Worm (Caenorhabditis elegans) whole organism, L4 larva: ENCODE data around the gene W06A7.4.

Experiments
- D1046.2 ChIP-seq: fragments of 200-800 bp; sonication (Bioruptor generic); IDR thresholded peaks from 2 replicates; pipeline ENCODE4 v1.3.6; 2022; ENCODE audit warnings: missing genetic modification characterization, missing compliant biosample characterization
- F26F4.8 ChIP-seq: fragments of 200-800 bp; sonication (Bioruptor generic); conservative IDR thresholded peaks from 2 replicates; pipeline ENCODE4 v1.3.6; 2022; ENCODE audit warnings: missing genetic modification characterization, missing compliant biosample characterization
- F44E2.7 ChIP-seq: fragments of 200-800 bp; sonication (Bioruptor generic); IDR thresholded peaks from 2 replicates; pipeline ENCODE4 v2.1.2; 2022; ENCODE audit warnings: missing genetic modification characterization, missing compliant biosample characterization
- T20F7.1 ChIP-seq: fragments of 200-800 bp; sonication (Bioruptor generic); optimal IDR thresholded peaks from 2 replicates; lab custom pipeline; 2018; ENCODE audit warnings: mild to moderate bottlenecking, missing genetic modification characterization, missing compliant biosample characterization
- T26A8.4 ChIP-seq: fragments of 200-800 bp; sonication (Bioruptor generic); IDR thresholded peaks from 2 replicates; pipeline ENCODE4 v1.3.6; 2022; ENCODE audit warnings: missing genetic modification characterization, missing compliant biosample characterization
- Y105C5A.15 ChIP-seq: fragments of 200-800 bp; sonication (Bioruptor generic); IDR thresholded peaks from 2 replicates; pipeline ENCODE4 v1.3.6; 2022; ENCODE audit warnings: missing genetic modification characterization, missing compliant biosample characterization
- Y5F2A.4 ChIP-seq: fragments of 200-800 bp; sonication (Bioruptor generic); optimal IDR thresholded peaks from 2 replicates; lab custom pipeline; 2018; ENCODE audit warnings: mild to moderate bottlenecking, missing genetic modification characterization, missing compliant biosample characterization
- Y75B8A.6 ChIP-seq: fragments of 200-800 bp; sonication (Bioruptor generic); IDR thresholded peaks from 2 replicates; pipeline ENCODE4 v1.3.6; 2022; ENCODE audit warnings: missing genetic modification reagents, missing genetic modification characterization, missing compliant biosample characterization
- attf-4 ChIP-seq: sonication (generic microtip); optimal IDR thresholded peaks from 3 replicates; lab custom pipeline; 2017; ENCODE audit warnings: missing biosample characterization, missing genetic modification characterization
- ceh-20 ChIP-seq: fragments of 200-800 bp; sonication (Bioruptor generic); IDR thresholded peaks from 2 replicates; pipeline ENCODE4 v1.3.6; 2022; ENCODE audit warnings: missing genetic modification reagents, missing genetic modification characterization, missing compliant biosample characterization
- ceh-32 ChIP-seq: sonication (generic microtip); optimal IDR thresholded peaks from 2 replicates; lab custom pipeline; 2016; ENCODE audit warnings: mild to moderate bottlenecking, missing genetic modification characterization, missing compliant biosample characterization; ENCODE audit not compliant: poor library complexity
- ceh-44 ChIP-seq: fragments of 200-800 bp; sonication (Bioruptor generic); IDR thresholded peaks from 2 replicates; pipeline ENCODE4 v1.3.6; 2022; ENCODE audit warnings: missing genetic modification reagents, missing genetic modification characterization, missing compliant biosample characterization
- ceh-62 ChIP-seq: sonication (generic microtip); optimal IDR thresholded peaks from 2 replicates; lab custom pipeline; 2017; ENCODE audit warnings: missing biosample characterization, missing genetic modification characterization
- ctbp-1 ChIP-seq: fragments of 200-800 bp; sonication (Bioruptor generic); IDR thresholded peaks from 2 replicates; pipeline ENCODE4 v1.3.6; 2022; ENCODE audit warnings: missing genetic modification reagents, missing genetic modification characterization, missing compliant biosample characterization
- daf-16 ChIP-seq, 3 experiments: sonication (generic microtip); optimal IDR thresholded peaks; 2 replicates each; lab custom pipeline; 2016 to 2017; ENCODE audit warnings: missing genetic modification characterization in 3 of 3, missing genetic modification reagents in 3 of 3, mild to moderate bottlenecking in 2 of 3, missing compliant biosample characterization in 2 of 3, missing biosample characterization in 1 of 3, moderate library complexity in 1 of 3
- fkh-10 ChIP-seq: fragments of 150-350 bp; optimal IDR thresholded peaks from 2 replicates; lab custom pipeline; 2014; ENCODE audit warnings: missing biosample characterization, missing genetic modification reagents, missing genetic modification characterization
- fos-1 ChIP-seq: fragments of 150-350 bp; optimal IDR thresholded peaks from 2 replicates; lab custom pipeline; 2014; ENCODE audit warnings: missing biosample characterization, missing genetic modification characterization
- hlh-11 ChIP-seq: fragments of 200-800 bp; sonication (Bioruptor generic); optimal IDR thresholded peaks from 2 replicates; lab custom pipeline; 2018; ENCODE audit warnings: mild to moderate bottlenecking, missing genetic modification characterization, missing compliant biosample characterization
- hlh-30 ChIP-seq: sonication (generic microtip); optimal IDR thresholded peaks from 2 replicates; lab custom pipeline; 2017; ENCODE audit warnings: antibody characterized with exemption, mild to moderate bottlenecking, missing genetic modification characterization, missing compliant biosample characterization; ENCODE audit not compliant: insufficient read depth
- lim-7 ChIP-seq: fragments of 200-800 bp; sonication (Bioruptor generic); IDR thresholded peaks from 2 replicates; pipeline ENCODE4 v1.3.6; 2022; ENCODE audit warnings: missing genetic modification characterization, missing compliant biosample characterization
- lin-13 ChIP-seq: fragments of 150-350 bp; optimal IDR thresholded peaks from 2 replicates; lab custom pipeline; 2014; ENCODE audit warnings: missing biosample characterization, missing genetic modification reagents, missing genetic modification characterization
- madf-5 ChIP-seq, 2 experiments: fragments of 200-800 bp; sonication (Bioruptor generic); IDR thresholded peaks; 2 replicates each; pipeline ENCODE4 v1.3.6; 2022; ENCODE audit warnings: missing compliant biosample characterization in 2 of 2, missing genetic modification characterization in 2 of 2
- madf-9 ChIP-seq: fragments of 200-800 bp; sonication (Bioruptor generic); conservative IDR thresholded peaks from 2 replicates; pipeline ENCODE4 v1.3.6; 2022; ENCODE audit warnings: missing genetic modification reagents, missing genetic modification characterization, missing compliant biosample characterization
- mes-2 ChIP-seq: sonication (generic microtip); optimal IDR thresholded peaks from 2 replicates; lab custom pipeline; 2016; ENCODE audit warnings: missing genotype, mild to moderate bottlenecking, missing genetic modification characterization, missing compliant biosample characterization; ENCODE audit not compliant: poor library complexity, severe bottlenecking
- mxl-3 ChIP-seq: fragments of 200-800 bp; sonication (Bioruptor generic); optimal IDR thresholded peaks from 2 replicates; lab custom pipeline; 2018; ENCODE audit warnings: mild to moderate bottlenecking, missing genetic modification characterization, missing compliant biosample characterization
- nhr-10 ChIP-seq: fragments of 150-350 bp; optimal IDR thresholded peaks from 2 replicates; lab custom pipeline; 2014; ENCODE audit warnings: missing biosample characterization, missing genetic modification characterization
- nhr-102 ChIP-seq: sonication (generic microtip); optimal IDR thresholded peaks from 2 replicates; lab custom pipeline; 2016; ENCODE audit warnings: mild to moderate bottlenecking, missing genetic modification characterization, moderate library complexity, missing compliant biosample characterization
- nhr-11 ChIP-seq: fragments of 150-350 bp; optimal IDR thresholded peaks from 2 replicates; lab custom pipeline; 2014; ENCODE audit warnings: missing biosample characterization, missing genetic modification characterization
- nhr-28 ChIP-seq: fragments of 150-350 bp; optimal IDR thresholded peaks from 2 replicates; lab custom pipeline; 2014; ENCODE audit warnings: missing biosample characterization, missing genetic modification characterization
- nhr-42 ChIP-seq: fragments of 200-800 bp; sonication (Bioruptor generic); IDR thresholded peaks from 2 replicates; pipeline ENCODE4 v1.3.6; 2022; ENCODE audit warnings: missing genetic modification characterization, missing compliant biosample characterization
- nhr-6 ChIP-seq: fragments of 150-350 bp; optimal IDR thresholded peaks from 2 replicates; lab custom pipeline; 2014; ENCODE audit warnings: missing biosample characterization, missing genetic modification characterization
- php-3 ChIP-seq: fragments of 200-800 bp; sonication (Bioruptor generic); IDR thresholded peaks from 2 replicates; pipeline ENCODE4 v1.3.6; 2022; ENCODE audit warnings: missing genetic modification reagents, missing genetic modification characterization, missing compliant biosample characterization
- pqm-1 ChIP-seq: sonication (generic microtip); optimal IDR thresholded peaks from 2 replicates; lab custom pipeline; 2017; ENCODE audit warnings: missing biosample characterization, missing genetic modification characterization
- rbr-2 ChIP-seq: sonication (generic microtip); optimal IDR thresholded peaks from 2 replicates; lab custom pipeline; 2016; ENCODE audit warnings: missing genotype, missing genetic modification characterization, missing compliant biosample characterization
- sdz-12 ChIP-seq: fragments of 200-800 bp; sonication (Bioruptor generic); optimal IDR thresholded peaks from 2 replicates; lab custom pipeline; 2018; ENCODE audit warnings: mild to moderate bottlenecking, missing genetic modification characterization, missing compliant biosample characterization
- set-16 ChIP-seq: fragments of 200-800 bp; sonication (Bioruptor generic); IDR thresholded peaks from 2 replicates; pipeline ENCODE4 v1.3.6; 2022; ENCODE audit warnings: missing genetic modification reagents, missing genetic modification characterization, missing compliant biosample characterization
- snpc-4 ChIP-seq: fragments of 150-350 bp; optimal IDR thresholded peaks from 2 replicates; lab custom pipeline; 2014; ENCODE audit warnings: missing biosample characterization, missing genetic modification characterization
- spr-1 ChIP-seq: sonication (generic microtip); optimal IDR thresholded peaks from 2 replicates; lab custom pipeline; 2016; ENCODE audit warnings: mild to moderate bottlenecking, missing genetic modification characterization, missing compliant biosample characterization
- spr-3 ChIP-seq: fragments of 200-800 bp; sonication (Bioruptor generic); optimal IDR thresholded peaks from 2 replicates; lab custom pipeline; 2018; ENCODE audit warnings: mild to moderate bottlenecking, missing genetic modification characterization, missing compliant biosample characterization
- tag-97 ChIP-seq: fragments of 200-800 bp; sonication (Bioruptor generic); IDR thresholded peaks from 2 replicates; pipeline ENCODE4 v1.3.6; 2022; ENCODE audit warnings: missing genetic modification characterization, missing compliant biosample characterization
- tra-1 ChIP-seq: fragments of 200-800 bp; sonication (Bioruptor generic); IDR thresholded peaks from 2 replicates; pipeline ENCODE4 v1.3.6; 2022; ENCODE audit warnings: missing genetic modification reagents, missing genetic modification characterization, missing compliant biosample characterization
- unc-62 ChIP-seq, 3 experiments: fragments of 150-350 bp in 1 of 3; sonication (generic microtip); optimal IDR thresholded peaks in 2 of 3; peaks in 1 of 3; 1 replicate in 1 of 3; 2 replicates in 2 of 3; lab custom pipeline; 2014 to 2017; ENCODE audit warnings: missing biosample characterization in 3 of 3, missing genetic modification characterization in 3 of 3, missing genetic modification reagents in 3 of 3, missing genotype in 1 of 3
- vab-7 ChIP-seq: fragments of 200-800 bp; sonication (Bioruptor generic); IDR thresholded peaks from 2 replicates; pipeline ENCODE4 v1.3.6; 2022; ENCODE audit warnings: missing genetic modification reagents, missing genetic modification characterization, missing compliant biosample characterization
- zfp-2 ChIP-seq: sonication (generic microtip); optimal IDR thresholded peaks from 2 replicates; lab custom pipeline; 2016; ENCODE audit warnings: mild to moderate bottlenecking, missing genetic modification characterization, missing compliant biosample characterization
- zip-11 ChIP-seq: fragments of 200-800 bp; sonication (Bioruptor generic); IDR thresholded peaks from 2 replicates; pipeline ENCODE4 v1.3.6; 2022; ENCODE audit warnings: missing genetic modification characterization, missing compliant biosample characterization
- ztf-7 ChIP-seq: fragments of 150-350 bp; optimal IDR thresholded peaks from 2 replicates; lab custom pipeline; 2014; ENCODE audit warnings: missing biosample characterization, missing genetic modification characterization

W06A7.4 gene

ce11 chrV:14871365-14871764 is 47.1 kb downstream of the W06A7.4 start, which contains the start of gene ZC412.3:
ZC412.3 (minus strand) TSS chrV:14871547.
- TF ChIP-seq spr-3 (GFP tag; lab: Kevin White, UChicago) (no peak), T20F7.1 (no peak), tag-97 (GFP tag; lab: Robert Waterston, UW) (no peak), nhr-28 (tag; lab: Kevin White, UChicago) (no peak), F26F4.8 (no peak), nhr-42 (GFP tag; lab: Robert Waterston, UW) (no peak), unc-62 (GFP tag; optimal IDR thresholded peaks at IDR 0.05 in 1 of 2; lab: Kevin White, UChicago) (peak in 1 of 2 experiments; percentile 10), unc-62 (tag; optimal IDR thresholded peaks at IDR 0.05; lab: Kevin White, UChicago) (no peak), daf-16 (GFP tag; optimal IDR thresholded peaks at IDR 0.05; lab: Kevin White, UChicago) (peak in 1 of 2 experiments; percentile 60), daf-16 (tag; optimal IDR thresholded peaks at IDR 0.05; lab: Kevin White, UChicago) (no peak), D1046.2 (GFP tag; lab: Robert Waterston, UW) (no peak), madf-9 (no peak), nhr-11 (tag; lab: Kevin White, UChicago) (peak; percentile 37), spr-1 (tag; lab: Kevin White, UChicago) (no peak), ztf-7 (tag; lab: Kevin White, UChicago) (no peak)
- TF ChIP-seq, all 104 proteins: peak for 3

- TF ChIP-seq attf-4 (tag; lab: Kevin White, UChicago) (no peak), fkh-10 (GFP tag; lab: Kevin White, UChicago) (no peak)
Observed at ce11 chrV:14875371-14875770, 51.1 kb downstream of the W06A7.4 start, which contains the start of gene ZC412.5. ZC412.5 (minus strand) TSS chrV:14875471.

- no peak for TF ChIP-seq nhr-6 (tag; lab: Kevin White, UChicago)
- TF ChIP-seq nhr-102 = no peak
- no peak for TF ChIP-seq Y5F2A.4
- peak; percentile 91 for TF ChIP-seq snpc-4 (tag; lab: Kevin White, UChicago)
- peak; percentile 62; the same call in 1 of the 2 replicates for TF ChIP-seq ceh-20 (GFP tag; lab: Robert Waterston, UW)
- TF ChIP-seq nhr-10 (tag; lab: Kevin White, UChicago) = no peak
- TF ChIP-seq mes-2 = peak; percentile 85
- no peak for TF ChIP-seq tag-97 (GFP tag; lab: Robert Waterston, UW)
- TF ChIP-seq Y75B8A.6 = no peak
- no peak for TF ChIP-seq lin-13 (GFP tag; lab: Kevin White, UChicago)
- TF ChIP-seq set-16 = no peak
- TF ChIP-seq rbr-2 (tag; lab: Kevin White, UChicago) = peak; percentile 35
- TF ChIP-seq zip-11 (GFP tag; lab: Robert Waterston, UW) = no peak
- TF ChIP-seq ceh-44 = peak; percentile 69; the same call in 1 of the 2 replicates
- TF ChIP-seq vab-7 = peak; percentile 48; the same call in 1 of the 2 replicates
- TF ChIP-seq lim-7 (GFP tag; lab: Robert Waterston, UW) = peak; percentile 71
- TF ChIP-seq php-3 (GFP tag; lab: Robert Waterston, UW) = peak; percentile 35; the same call in 1 of the 2 replicates
- TF ChIP-seq tra-1 (GFP tag; lab: Robert Waterston, UW) = no peak
- TF ChIP-seq F44E2.7 (GFP tag; lab: Robert Waterston, UW) = no peak
- TF ChIP-seq D1046.2 (GFP tag; lab: Robert Waterston, UW) = no peak
- TF ChIP-seq ceh-32 (tag; lab: Kevin White, UChicago) = no peak
- TF ChIP-seq zfp-2 (tag; lab: Kevin White, UChicago) = no peak
- TF ChIP-seq T26A8.4 = peak; percentile 44; the same call in 1 of the 2 replicates
- no peak for TF ChIP-seq ceh-62 (tag; lab: Kevin White, UChicago)
- TF ChIP-seq nhr-28 (tag; lab: Kevin White, UChicago) = peak; percentile 30
- TF ChIP-seq pqm-1 (tag; lab: Kevin White, UChicago) = no peak
- TF ChIP-seq hlh-11 = peak; percentile 46
- no peak for TF ChIP-seq fos-1 (tag; lab: Kevin White, UChicago)
- TF ChIP-seq sdz-12 (GFP tag; lab: Kevin White, UChicago) = no peak
- TF ChIP-seq ctbp-1 = 0 out of 2 replicates have a peak, but pooled peaks have one; percentile 19
- no peak for TF ChIP-seq madf-5 (GFP tag; IDR thresholded peaks at IDR 0.05; lab: Robert Waterston, UW)
- TF ChIP-seq hlh-30 (tag; lab: Kevin White, UChicago) = peak; percentile 18
- peak; percentile 36 for TF ChIP-seq mxl-3 (GFP tag; lab: Kevin White, UChicago)
- TF ChIP-seq Y105C5A.15 (GFP tag; lab: Robert Waterston, UW) = no peak
- no peak for TF ChIP-seq F26F4.8
- no peak for TF ChIP-seq spr-3 (GFP tag; lab: Kevin White, UChicago)
Observed at ce11 chrV:14876257-14876656, 52.0 kb downstream of the W06A7.4 start.
